Worm (Caenorhabditis elegans) whole organism, mixed stage, embryonic: Measurements from ENCODE around the gene Y49A3A.4.

ENCODE experiments used
- elt-1 ChIP-seq: sonication (generic microtip); optimal IDR thresholded peaks from 2 replicates; lab custom pipeline; 2017; ENCODE audit warnings: missing genetic modification characterization, mild to moderate bottlenecking, missing compliant biosample characterization, antibody characterized with exemption, moderate library complexity, borderline replicate concordance; ENCODE audit not compliant: insufficient read depth
- lin-13 ChIP-seq: fragments of 150-350 bp; optimal IDR thresholded peaks from 2 replicates; lab custom pipeline; 2014; ENCODE audit warnings: missing biosample characterization, missing genetic modification characterization
- lsy-2 ChIP-seq: fragments of 150-350 bp; optimal IDR thresholded peaks from 2 replicates; lab custom pipeline; 2014; ENCODE audit warnings: missing biosample characterization, missing genetic modification characterization
- mls-2 ChIP-seq: sonication (generic microtip); optimal IDR thresholded peaks from 2 replicates; lab custom pipeline; 2016; ENCODE audit warnings: mild to moderate bottlenecking, missing genetic modification characterization, moderate library complexity, missing compliant biosample characterization
- nhr-237 ChIP-seq: fragments of 150-350 bp; optimal IDR thresholded peaks from 2 replicates; lab custom pipeline; 2014; ENCODE audit warnings: missing biosample characterization, missing genetic modification characterization
- nhr-28 ChIP-seq: fragments of 150-350 bp; optimal IDR thresholded peaks from 2 replicates; lab custom pipeline; 2014; ENCODE audit warnings: missing biosample characterization, missing genetic modification characterization
- nhr-76 ChIP-seq: sonication (generic microtip); optimal IDR thresholded peaks from 2 replicates; lab custom pipeline; 2017; ENCODE audit warnings: missing biosample characterization, missing genetic modification characterization
- snpc-4 ChIP-seq: fragments of 150-350 bp; optimal IDR thresholded peaks from 2 replicates; lab custom pipeline; 2014; ENCODE audit warnings: missing biosample characterization, missing genetic modification characterization
- sptf-1 ChIP-seq: sonication (generic microtip); optimal IDR thresholded peaks from 2 replicates; lab custom pipeline; 2017; ENCODE audit warnings: mild to moderate bottlenecking, missing genetic modification characterization, moderate library complexity, missing compliant biosample characterization
- tbx-8 ChIP-seq: fragments of 200-800 bp; sonication (Bioruptor generic); optimal IDR thresholded peaks from 2 replicates; lab custom pipeline; 2018; ENCODE audit warnings: mild to moderate bottlenecking, missing genetic modification characterization, moderate library complexity, missing compliant biosample characterization
- unc-39 ChIP-seq: fragments of 150-350 bp; optimal IDR thresholded peaks from 2 replicates; lab custom pipeline; 2014; ENCODE audit warnings: missing biosample characterization, missing genetic modification characterization
- unc-62 ChIP-seq: fragments of 150-350 bp; optimal IDR thresholded peaks from 2 replicates; lab custom pipeline; 2014; ENCODE audit warnings: missing biosample characterization, missing genetic modification reagents, missing genetic modification characterization
- ztf-11 ChIP-seq: fragments of 150-350 bp; optimal IDR thresholded peaks from 2 replicates; lab custom pipeline; 2014; ENCODE audit warnings: missing biosample characterization, missing genetic modification characterization

DNA sequence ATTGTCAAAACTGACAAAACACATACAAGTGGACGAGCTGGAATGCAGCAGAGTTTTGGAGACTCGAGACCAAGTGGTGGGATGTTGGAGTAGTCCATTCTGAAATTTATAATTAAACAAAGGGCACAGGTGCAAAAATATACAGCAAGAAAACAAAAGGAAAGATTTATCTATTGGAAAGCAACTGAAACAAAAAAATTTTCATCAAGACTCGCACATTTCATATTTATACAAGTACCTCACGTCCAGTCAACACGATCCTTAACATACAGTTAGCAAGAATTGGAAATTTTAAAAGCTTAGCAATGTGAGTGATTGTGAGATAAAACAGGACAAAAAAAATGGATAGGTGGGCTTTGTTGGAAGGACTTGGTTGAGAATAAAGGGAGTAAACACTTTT lies 44.5 kb downstream of the Y49A3A.4 start, which contains the start of gene F47B8.1:
- TF ChIP-seq nhr-28 (tag; lab: Kevin White, UChicago) = no peak
- no peak for TF ChIP-seq lsy-2 (tag; lab: Kevin White, UChicago)
- TF ChIP-seq nhr-76 (tag; lab: Kevin White, UChicago) = no peak
- TF ChIP-seq snpc-4 (tag; lab: Kevin White, UChicago) = no peak
- no peak for TF ChIP-seq unc-62 (GFP tag; lab: Kevin White, UChicago)
- TF ChIP-seq ztf-11 (tag; lab: Kevin White, UChicago) = no peak
- TF ChIP-seq nhr-237 (tag; lab: Kevin White, UChicago) = no peak
- TF ChIP-seq sptf-1 = no peak
- TF ChIP-seq mls-2 (tag; lab: Kevin White, UChicago) = no peak
- no peak for TF ChIP-seq lin-13 (tag; lab: Kevin White, UChicago)
- TF ChIP-seq elt-1 (tag; lab: Kevin White, UChicago) = no peak
- TF ChIP-seq unc-39 (tag; lab: Kevin White, UChicago) = no peak
- no peak for TF ChIP-seq tbx-8 (GFP tag; lab: Kevin White, UChicago)
